Fruit fly (Drosophila melanogaster) whole organism, adult: ENCODE results near the gene CG42709.

Experiments
- CG11617 ChIP-seq: fragments of 200-800 bp; sonication (Bioruptor generic); optimal IDR thresholded peaks from 2 replicates; lab custom pipeline; 2017; ENCODE audit warnings: mild to moderate bottlenecking, missing biosample characterization, missing genetic modification reagents, missing genetic modification characterization
- CG12768 ChIP-seq: fragments of 200-800 bp; sonication (Bioruptor generic); optimal IDR thresholded peaks from 2 replicates; lab custom pipeline; 2017; ENCODE audit warnings: missing biosample characterization, missing genetic modification characterization, mild to moderate bottlenecking, moderate library complexity, missing genetic modification reagents
- CG5204 ChIP-seq: fragments of 200-800 bp; sonication (Bioruptor generic); optimal IDR thresholded peaks from 2 replicates; lab custom pipeline; 2016; ENCODE audit warnings: missing biosample characterization, missing genetic modification characterization
- Mnt ChIP-seq: fragments of 200-800 bp; sonication (Bioruptor generic); optimal IDR thresholded peaks from 2 replicates; lab custom pipeline; 2016; ENCODE audit warnings: missing biosample characterization, mild to moderate bottlenecking, missing genetic modification characterization
- bab1 ChIP-seq: fragments of 200-800 bp; sonication (Bioruptor generic); optimal IDR thresholded peaks from 3 replicates; lab custom pipeline; 2019; ENCODE audit warnings: missing biosample characterization, mild to moderate bottlenecking, missing genetic modification characterization, moderate library complexity
- cnc ChIP-seq, 2 experiments: fragments of >200 bp; optimal IDR thresholded peaks; 2 replicates each; lab custom pipeline; 2017
- kay ChIP-seq: fragments of 200-800 bp; sonication (Bioruptor generic); peaks from one replicate; lab custom pipeline; 2016; ENCODE audit warnings: missing biosample characterization, missing genetic modification characterization, borderline replicate concordance
- pad ChIP-seq: fragments of 200-800 bp; sonication (Bioruptor generic); optimal IDR thresholded peaks from 3 replicates; lab custom pipeline; 2017; ENCODE audit warnings: missing biosample characterization, missing genetic modification characterization, mild to moderate bottlenecking, moderate library complexity, missing genetic modification reagents

- TF ChIP-seq bab1 (GFP tag; lab: Kevin White, UChicago) (peak; percentile 97), cnc (optimal IDR thresholded peaks at IDR 0.05; lab: Kevin White, UChicago) (no peak), CG11617 (GFP tag; lab: Kevin White, UChicago) (peak; percentile 98), CG5204 (peak; percentile 98), kay (GFP tag; lab: Kevin White, UChicago) (peak; percentile 93), pad (GFP tag; lab: Kevin White, UChicago) (peak; percentile 87), CG12768 (GFP tag; lab: Kevin White, UChicago) (peak; percentile 98), Mnt (GFP tag; lab: Kevin White, UChicago) (peak; percentile 91)
Observed at dm6 chr3L:12843056-12843799, 53.2 kb downstream of the CG42709 start, which contains the start of gene nebu.
